Worm (Caenorhabditis elegans): ENCODE measurements around the gene pgm-2.
"Not testable (repeated sequence)": the region's sequence is repeated elsewhere in the genome, so short reads cannot be mapped to it uniquely, and the experiment has no call there.

The pgm-2 gene

ce11 chrIII:13292971-13293514 is 6.1 kb upstream of the pgm-2 start, which contains the start of gene set-25:
TSS of gene set-25 (minus strand) at chrIII:13293090.
- not testable (repeated sequence) for TF ChIP-seq unc-62 (GFP tag; optimal IDR thresholded peaks at IDR 0.05)

DNA sequence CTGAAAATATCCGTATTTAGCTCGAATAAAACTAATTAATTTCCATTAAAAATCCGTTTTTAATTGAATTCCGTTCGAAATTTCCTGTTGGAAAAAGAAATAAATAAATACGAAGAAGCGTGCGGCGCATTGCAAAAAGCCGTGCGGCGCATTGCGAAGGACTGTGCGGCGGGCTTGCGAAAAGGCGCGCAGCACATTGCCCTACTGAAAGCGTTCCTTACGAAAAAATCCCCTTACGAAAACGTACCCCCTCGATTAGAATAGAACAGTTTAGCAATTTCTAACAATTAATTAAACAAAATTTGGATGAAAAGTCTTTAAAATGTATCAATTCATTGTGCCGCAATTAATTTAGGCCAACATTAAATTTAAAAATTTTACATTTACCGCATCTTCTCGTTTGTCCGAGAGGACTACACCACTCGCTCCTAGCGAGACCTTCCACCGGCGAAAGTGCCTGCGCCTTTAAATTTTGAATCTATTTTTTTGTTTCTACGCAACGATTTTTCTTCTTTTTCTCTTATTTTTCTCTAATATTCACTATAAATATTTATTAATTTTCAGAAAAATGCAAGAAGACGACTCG is 2.8 kb upstream of the pgm-2 start, which contains the start of gene npp-18:
Gene npp-18 (plus strand): TSS at position 565 of the 586 bp plus-strand sequence.
- TF ChIP-seq unc-62 (GFP tag; optimal IDR thresholded peaks at IDR 0.05) = not testable (repeated sequence)

DNA sequence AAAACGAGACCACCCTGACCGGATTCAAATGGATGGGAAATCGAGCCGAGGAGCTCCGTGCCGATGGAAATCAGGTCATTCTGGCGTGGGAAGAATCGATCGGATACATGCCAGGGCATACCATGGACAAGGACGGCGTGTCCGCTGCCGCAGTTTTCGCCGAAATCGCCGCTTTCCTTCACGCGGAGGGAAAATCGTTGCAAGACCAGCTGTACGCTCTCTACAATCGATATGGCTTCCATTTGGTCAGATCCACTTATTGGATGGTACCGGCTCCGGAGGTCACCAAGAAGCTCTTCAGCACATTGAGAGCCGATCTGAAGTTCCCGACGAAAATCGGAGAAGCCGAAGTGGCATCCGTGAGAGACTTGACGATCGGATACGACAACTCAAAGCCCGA is 2.8 kb downstream of the pgm-2 start:
- no peak for TF ChIP-seq unc-62 (GFP tag; optimal IDR thresholded peaks at IDR 0.05)

ce11 chrIII:13302578-13302977 is 3.4 kb downstream of the pgm-2 start:
- TF ChIP-seq unc-62 (GFP tag; optimal IDR thresholded peaks at IDR 0.05) = no peak

- TF ChIP-seq unc-62 (GFP tag; optimal IDR thresholded peaks at IDR 0.05) = no peak
These were observed 6.4 kb downstream of the pgm-2 start for ce11 chrIII:13305537-13305936.

DNA sequence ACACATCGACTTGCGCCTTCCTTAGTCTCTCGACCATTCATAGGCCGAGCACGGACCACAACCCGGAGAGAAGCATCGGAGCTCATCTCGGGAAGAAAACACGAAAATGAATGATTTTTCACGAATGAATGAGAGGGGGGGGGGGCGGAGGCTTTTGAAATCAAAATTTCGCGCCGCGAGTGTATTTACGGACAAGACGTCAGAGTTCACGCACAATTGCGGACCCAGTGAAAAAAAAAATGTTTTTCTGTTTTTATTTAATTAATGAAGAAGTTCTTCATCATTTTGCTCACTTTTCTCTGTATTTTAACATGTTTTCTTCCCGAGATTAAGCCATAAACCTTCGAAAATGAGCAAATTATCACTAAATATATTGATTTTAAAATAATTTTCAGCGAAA is 7.9 kb downstream of the pgm-2 start, which contains the start of the genes klp-19 and slc-36.1:
Gene klp-19 (minus strand): TSS at position 153 of the 400 bp plus-strand sequence.
Gene slc-36.1 (plus strand): TSS at position 396 of the 400 bp plus-strand sequence.
- no peak for TF ChIP-seq unc-62 (GFP tag; optimal IDR thresholded peaks at IDR 0.05)

- TF ChIP-seq unc-62 (GFP tag; optimal IDR thresholded peaks at IDR 0.05) = no peak
These were observed 11.4 kb downstream of the pgm-2 start for ce11 chrIII:13310552-13310951.

DNA sequence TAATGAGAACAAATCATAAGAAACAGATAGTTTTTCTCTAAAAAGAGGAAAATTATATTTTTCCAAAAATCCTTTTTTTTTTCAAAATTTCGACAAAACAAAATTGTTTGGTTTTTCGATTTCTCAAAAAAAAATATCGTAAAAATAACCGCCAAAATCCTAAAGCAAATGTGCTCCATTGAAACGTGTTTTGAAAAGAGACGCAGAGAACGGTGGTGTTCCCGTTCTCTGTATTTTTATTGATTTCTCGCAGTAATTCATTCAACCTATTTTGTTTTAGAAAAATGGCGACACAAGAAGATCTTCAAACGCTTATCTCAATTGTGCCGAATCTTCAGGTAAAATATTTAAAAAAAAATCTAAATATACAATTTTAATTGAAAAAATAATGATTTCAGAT is 14.6 kb downstream of the pgm-2 start, which contains the start of gene Y43F4B.10:
Gene Y43F4B.10 (plus strand): TSS at position 281 of the 400 bp plus-strand sequence.
- TF ChIP-seq unc-62 (GFP tag; optimal IDR thresholded peaks at IDR 0.05) = no peak

DNA sequence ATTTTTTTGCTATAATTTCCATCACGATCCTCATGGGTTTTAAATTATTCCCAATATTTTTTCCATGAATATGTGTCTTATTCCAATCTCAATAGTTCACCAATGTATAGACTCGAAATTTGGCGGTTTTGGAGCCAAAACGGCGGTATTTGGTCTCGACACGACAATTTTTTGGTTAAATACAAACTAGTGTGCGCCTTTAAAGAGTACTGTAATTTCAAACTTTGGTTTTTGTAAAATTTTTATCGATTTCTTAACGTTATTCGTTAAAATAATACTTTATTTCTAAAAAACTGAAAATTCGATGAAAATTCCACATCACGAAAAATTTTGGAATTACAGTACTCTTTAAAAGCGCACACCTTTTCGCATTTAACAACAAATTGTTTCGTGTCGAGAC is 15.5 kb downstream of the pgm-2 start:
- no peak for TF ChIP-seq unc-62 (GFP tag; optimal IDR thresholded peaks at IDR 0.05)

DNA sequence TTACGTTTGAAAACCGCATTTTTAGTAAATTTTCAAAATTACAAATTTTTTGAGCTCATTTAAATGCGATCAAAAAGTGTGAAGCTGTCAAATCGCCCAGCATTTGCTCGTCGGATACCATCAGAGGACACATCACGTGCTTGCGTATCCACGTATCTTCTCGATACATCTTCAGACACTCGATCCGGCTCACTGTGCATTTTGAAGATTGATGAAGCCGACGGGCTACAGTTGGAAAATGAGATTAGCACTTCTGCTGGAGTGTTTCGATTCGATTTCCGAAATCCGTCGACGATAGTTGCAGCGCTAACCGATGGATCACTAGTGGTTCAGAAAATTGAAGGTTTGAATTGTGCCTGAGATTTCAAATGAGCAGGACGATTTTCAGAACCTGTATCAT is 15.9 kb downstream of the pgm-2 start, which contains the start of gene dph-7:
Gene dph-7 (plus strand): TSS at position 53 of the 400 bp plus-strand sequence.
- no peak for TF ChIP-seq unc-62 (GFP tag; optimal IDR thresholded peaks at IDR 0.05)

- no peak for TF ChIP-seq unc-62 (GFP tag; optimal IDR thresholded peaks at IDR 0.05)
These were observed 17.8 kb downstream of the pgm-2 start for ce11 chrIII:13316935-13317334.

ce11 chrIII:13317383-13317911 is 18.3 kb downstream of the pgm-2 start:
- no peak for TF ChIP-seq unc-62 (GFP tag; optimal IDR thresholded peaks at IDR 0.05)

ce11 chrIII:13322578-13322977 is 23.4 kb downstream of the pgm-2 start, which contains the start of gene F53A2.11:
TSS of gene F53A2.11 (minus strand) at chrIII:13322678.
- TF ChIP-seq unc-62 (GFP tag; optimal IDR thresholded peaks at IDR 0.05) = no peak

DNA sequence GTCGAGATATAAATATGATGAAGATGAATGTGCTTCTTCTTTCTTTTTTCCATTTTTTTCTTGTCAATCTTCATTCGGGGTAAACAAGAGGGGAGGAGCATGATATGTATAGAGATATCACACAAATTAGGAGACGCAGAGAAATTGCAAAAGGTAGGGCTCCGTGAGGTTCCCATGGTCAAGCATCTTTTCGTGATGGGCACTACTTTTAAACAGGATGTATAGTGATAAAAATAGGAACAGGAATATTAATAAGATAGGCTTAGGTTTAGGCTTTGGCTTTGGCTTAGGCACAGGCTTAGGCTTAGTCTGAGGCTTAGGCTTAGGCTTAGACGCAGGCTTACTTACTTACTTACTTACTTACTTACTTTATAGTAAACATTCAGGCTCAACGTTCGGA is 25.6 kb downstream of the pgm-2 start, which contains the start of gene F53A2.1:
Gene F53A2.1 (minus strand): TSS at position 101 of the 400 bp plus-strand sequence.
- no peak for TF ChIP-seq unc-62 (GFP tag; optimal IDR thresholded peaks at IDR 0.05)

ce11 chrIII:13328911-13329310 is 29.7 kb downstream of the pgm-2 start:
- TF ChIP-seq unc-62 (GFP tag; optimal IDR thresholded peaks at IDR 0.05) = no peak

- no peak for TF ChIP-seq unc-62 (GFP tag; optimal IDR thresholded peaks at IDR 0.05)
These were observed 34.6 kb downstream of the pgm-2 start, which contains the start of gene sdz-20 for ce11 chrIII:13333754-13334153. TSS of gene sdz-20 (plus strand) at chrIII:13334054.

ce11 chrIII:13339672-13340071 is 40.5 kb downstream of the pgm-2 start, which contains the start of gene F53A2.3:
TSS of gene F53A2.3 (minus strand) at chrIII:13339772.
- TF ChIP-seq unc-62 (GFP tag; optimal IDR thresholded peaks at IDR 0.05) = no peak
